Fruit fly (Drosophila melanogaster): Measurements from ENCODE around the gene CG6959.

CG6959 gene

dm6 chr3R:11859103-11859502, 10.2 kb downstream of the CG6959 start:
- TF ChIP-seq D1 (tag; optimal IDR thresholded peaks at IDR 0.05) (peak; percentile 6), CG12605 (GFP tag; IDR thresholded peaks at IDR 0.05) (peak; percentile 38; the same call in 1 of the 2 replicates), gl (tag; optimal IDR thresholded peaks at IDR 0.05) (peak; percentile 86), Pif1A (GFP tag; optimal IDR thresholded peaks at IDR 0.05) (peak; percentile 5), CG4496 (GFP tag; IDR thresholded peaks at IDR 0.05) (no peak), EcR (GFP tag; optimal IDR thresholded peaks at IDR 0.05) (peak; percentile 69), CG10348 (GFP tag; IDR thresholded peaks at IDR 0.05) (no peak), Ets98B (GFP tag; IDR thresholded peaks at IDR 0.05) (peak; percentile 29; the same call in 1 of the 2 replicates), CG32121 (GFP tag; IDR thresholded peaks at IDR 0.05) (0 out of 2 replicates have a peak, but pooled peaks have one; percentile 16), CG13204 (GFP tag; optimal IDR thresholded peaks at IDR 0.05) (peak; percentile 84), CG17806 (tag; optimal IDR thresholded peaks at IDR 0.05) (no peak), CG15710 (tag; optimal IDR thresholded peaks at IDR 0.05) (peak; percentile 27), CG34367 (tag; optimal IDR thresholded peaks at IDR 0.05) (peak; percentile 33), CG9948 (tag; optimal IDR thresholded peaks at IDR 0.05) (no peak), fd96Ca (GFP tag; IDR thresholded peaks at IDR 0.05) (peak; percentile 40; the same call in 1 of the 3 replicates)

DNA sequence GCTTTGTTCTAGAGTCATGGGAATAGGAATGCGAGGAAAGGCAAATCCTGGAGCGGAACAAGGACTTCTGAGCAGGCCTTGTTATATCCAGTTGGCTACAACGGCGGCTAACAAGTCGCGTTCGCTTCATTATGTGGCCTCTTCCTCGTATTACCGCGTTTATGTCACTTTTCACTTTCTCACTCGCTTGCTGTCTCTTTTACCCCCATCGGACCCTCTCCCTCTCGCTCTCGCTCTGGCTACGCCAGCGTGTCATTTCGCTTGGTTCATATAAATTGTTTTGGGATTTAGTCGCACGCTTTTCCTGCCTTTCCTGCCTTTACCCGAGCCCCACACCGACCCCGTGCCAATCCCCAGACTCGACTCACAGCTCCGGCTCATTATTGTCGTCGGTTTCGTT, 13.0 kb downstream of the CG6959 start:
- TF ChIP-seq CG13204 (GFP tag; optimal IDR thresholded peaks at IDR 0.05) = no peak
- TF ChIP-seq EcR (GFP tag; optimal IDR thresholded peaks at IDR 0.05) = no peak

dm6 chr3R:11855156-11855555, 14.1 kb downstream of the CG6959 start:
- no peak for TF ChIP-seq Pif1B (GFP tag; optimal IDR thresholded peaks at IDR 0.05)
- no peak for TF ChIP-seq CG34367 (tag; optimal IDR thresholded peaks at IDR 0.05)
- TF ChIP-seq CG10348 (GFP tag; IDR thresholded peaks at IDR 0.05) = no peak
- TF ChIP-seq EcR (GFP tag; optimal IDR thresholded peaks at IDR 0.05) = no peak
- no peak for TF ChIP-seq CG4496 (GFP tag; IDR thresholded peaks at IDR 0.05)
- no peak for TF ChIP-seq CG13204 (GFP tag; optimal IDR thresholded peaks at IDR 0.05)
- no peak for TF ChIP-seq CG8301 (tag; optimal IDR thresholded peaks at IDR 0.05)
- no peak for TF ChIP-seq D1 (tag; optimal IDR thresholded peaks at IDR 0.05)
- TF ChIP-seq Pif1A (GFP tag; optimal IDR thresholded peaks at IDR 0.05) = no peak
- no peak for TF ChIP-seq CG15710 (tag; optimal IDR thresholded peaks at IDR 0.05)
- TF ChIP-seq CG8159 (tag; optimal IDR thresholded peaks at IDR 0.05) = peak; percentile 22
- TF ChIP-seq CG9948 (tag; optimal IDR thresholded peaks at IDR 0.05) = no peak
- peak; percentile 36 for TF ChIP-seq CG14655 (GFP tag; optimal IDR thresholded peaks at IDR 0.05)
- no peak for TF ChIP-seq fd96Ca (GFP tag; IDR thresholded peaks at IDR 0.05)
- no peak for TF ChIP-seq gl (tag; optimal IDR thresholded peaks at IDR 0.05)
- no peak for TF ChIP-seq CG12605 (GFP tag; IDR thresholded peaks at IDR 0.05)
- TF ChIP-seq CG17806 (tag; optimal IDR thresholded peaks at IDR 0.05) = peak; percentile 6
- no peak for TF ChIP-seq CG32121 (GFP tag; IDR thresholded peaks at IDR 0.05)
- no peak for TF ChIP-seq Snoo (tag; optimal IDR thresholded peaks at IDR 0.05)

dm6 chr3R:11851939-11852338, 17.3 kb downstream of the CG6959 start:
- TF ChIP-seq CG8301 (tag; optimal IDR thresholded peaks at IDR 0.05) (peak; percentile 56), CG34367 (tag; optimal IDR thresholded peaks at IDR 0.05) (no peak), Ets98B (GFP tag; IDR thresholded peaks at IDR 0.05) (no peak), CG10348 (GFP tag; IDR thresholded peaks at IDR 0.05) (no peak), D1 (tag; optimal IDR thresholded peaks at IDR 0.05) (no peak), CG12605 (GFP tag; IDR thresholded peaks at IDR 0.05) (no peak), EcR (GFP tag; optimal IDR thresholded peaks at IDR 0.05) (no peak), CG17806 (tag; optimal IDR thresholded peaks at IDR 0.05) (peak; percentile 20), Pif1B (GFP tag; optimal IDR thresholded peaks at IDR 0.05) (no peak), Pif1A (GFP tag; optimal IDR thresholded peaks at IDR 0.05) (no peak), CG32121 (GFP tag; IDR thresholded peaks at IDR 0.05) (no peak), CG14655 (GFP tag; optimal IDR thresholded peaks at IDR 0.05) (peak; percentile 40)

DNA sequence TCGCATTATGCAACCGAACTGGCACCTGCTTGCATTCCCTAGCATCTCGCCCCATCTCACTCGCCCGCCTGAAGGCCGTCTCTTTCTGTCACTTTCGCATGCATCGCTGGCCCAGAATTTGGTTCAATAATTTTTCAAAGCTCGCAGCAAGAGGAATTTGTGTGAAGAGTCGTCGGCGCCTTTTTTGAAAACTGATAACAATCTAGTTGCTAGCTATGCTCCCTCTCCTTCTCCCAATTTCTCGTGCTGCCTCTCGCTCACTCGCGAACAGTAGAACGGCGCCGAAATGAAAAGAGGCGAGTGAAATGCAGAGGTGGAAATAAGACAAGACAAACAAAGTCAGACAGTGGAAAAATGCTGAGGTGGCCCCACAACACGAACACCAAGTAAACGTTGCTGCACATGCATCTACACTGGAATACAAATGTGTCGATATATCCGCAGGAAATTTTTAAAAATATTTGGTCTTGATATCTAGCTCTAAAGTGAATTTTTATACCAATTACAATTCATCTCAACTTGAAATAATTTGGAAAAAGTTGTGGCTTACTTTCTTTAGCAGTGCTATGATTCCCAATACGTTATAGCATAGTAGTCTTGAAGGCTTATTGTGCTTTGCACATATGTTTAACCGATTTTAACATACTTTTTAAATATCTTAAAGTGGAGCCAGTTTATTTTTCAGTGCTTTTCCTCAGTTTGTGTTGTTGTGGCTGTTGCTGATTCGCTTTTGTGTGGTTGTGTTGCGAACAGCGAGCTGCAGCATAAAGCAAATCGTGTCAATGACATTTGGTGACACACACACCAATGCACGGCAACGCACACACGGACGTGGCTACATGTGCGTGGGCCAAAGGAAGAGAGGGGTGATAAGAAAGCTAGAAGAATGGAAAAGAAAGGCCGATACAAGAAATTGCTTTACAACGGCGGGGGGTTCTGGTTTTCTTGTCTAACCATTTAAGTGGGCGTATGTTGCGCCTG, 18.1 kb downstream of the CG6959 start:
- peak; percentile 85 for TF ChIP-seq EcR (GFP tag; optimal IDR thresholded peaks at IDR 0.05)
- TF ChIP-seq D1 (tag; optimal IDR thresholded peaks at IDR 0.05) = peak; percentile 64
- peak; percentile 86 for TF ChIP-seq CG4496 (GFP tag; IDR thresholded peaks at IDR 0.05)
- TF ChIP-seq CG17806 (tag; optimal IDR thresholded peaks at IDR 0.05) = peak; percentile 80
- peak; percentile 91 for TF ChIP-seq Pif1A (GFP tag; optimal IDR thresholded peaks at IDR 0.05)
- TF ChIP-seq CG14655 (GFP tag; optimal IDR thresholded peaks at IDR 0.05) = peak; percentile 98
- peak; percentile 56 for TF ChIP-seq rn (GFP tag; IDR thresholded peaks at IDR 0.05)
- TF ChIP-seq Ets98B (GFP tag; IDR thresholded peaks at IDR 0.05) = peak; percentile 88
- peak; percentile 83 for TF ChIP-seq CG15710 (tag; optimal IDR thresholded peaks at IDR 0.05)
- TF ChIP-seq CG13204 (GFP tag; optimal IDR thresholded peaks at IDR 0.05) = peak; percentile 54
- TF ChIP-seq CG10348 (GFP tag; IDR thresholded peaks at IDR 0.05) = peak; percentile 81
- peak; percentile 60 for TF ChIP-seq gl (tag; optimal IDR thresholded peaks at IDR 0.05)
- peak; percentile 70 for TF ChIP-seq CG12605 (GFP tag; IDR thresholded peaks at IDR 0.05)
- peak; percentile 98 for TF ChIP-seq CG8301 (tag; optimal IDR thresholded peaks at IDR 0.05)
- TF ChIP-seq fd96Ca (GFP tag; IDR thresholded peaks at IDR 0.05) = peak; percentile 88
- TF ChIP-seq CG34367 (tag; optimal IDR thresholded peaks at IDR 0.05) = peak; percentile 75
- TF ChIP-seq Pif1B (GFP tag; optimal IDR thresholded peaks at IDR 0.05) = peak; percentile 75
- peak; percentile 84 for TF ChIP-seq CG8159 (tag; optimal IDR thresholded peaks at IDR 0.05)
- peak; percentile 87 for TF ChIP-seq CG9948 (tag; optimal IDR thresholded peaks at IDR 0.05)
- peak; percentile 83 for TF ChIP-seq CG32121 (GFP tag; IDR thresholded peaks at IDR 0.05)
- peak; percentile 55 for TF ChIP-seq Snoo (tag; optimal IDR thresholded peaks at IDR 0.05)
